Fruit fly (Drosophila melanogaster) whole organism, embryonic: ENCODE results near the gene Trxr1.

ENCODE experiments used
- Adf1 ChIP-seq: fragments of 200-800 bp; sonication (Bioruptor generic); IDR thresholded peaks from 2 replicates; pipeline ENCODE4 v1.3.6; 2022; ENCODE audit warnings: missing biosample characterization, missing genetic modification characterization
- Atf6 ChIP-seq: fragments of 200-800 bp; sonication (Bioruptor generic); IDR thresholded peaks from 2 replicates; pipeline ENCODE4 v1.3.6; 2022; ENCODE audit warnings: missing biosample characterization, missing genetic modification characterization
- B-H2 ChIP-seq: fragments of 200-800 bp; sonication (Bioruptor generic); optimal IDR thresholded peaks from 2 replicates; lab custom pipeline; 2018; ENCODE audit warnings: missing biosample characterization, mild to moderate bottlenecking, missing genetic modification characterization
- C15 ChIP-seq: fragments of 200-800 bp; sonication (Bioruptor generic); IDR thresholded peaks from 3 replicates; pipeline ENCODE4 v1.3.6; 2022; ENCODE audit warnings: missing biosample characterization, missing genetic modification characterization
- CG10321 ChIP-seq: fragments of 200-800 bp; sonication (Bioruptor generic); IDR thresholded peaks from 2 replicates; pipeline ENCODE4 v1.3.6; 2022; ENCODE audit warnings: missing biosample characterization, missing genetic modification characterization
- CG11398 ChIP-seq: fragments of 200-800 bp; sonication (Bioruptor generic); optimal IDR thresholded peaks from 2 replicates; lab custom pipeline; 2016; ENCODE audit warnings: missing biosample characterization, missing genetic modification characterization
- CG11504 ChIP-seq: fragments of 200-800 bp; sonication (Bioruptor generic); optimal IDR thresholded peaks from 3 replicates; lab custom pipeline; 2019; ENCODE audit warnings: missing biosample characterization, mild to moderate bottlenecking, missing genetic modification characterization, moderate library complexity
- CG12769 ChIP-seq: fragments of 200-800 bp; sonication (Bioruptor generic); optimal IDR thresholded peaks from 2 replicates; lab custom pipeline; 2019; ENCODE audit warnings: missing biosample characterization, mild to moderate bottlenecking, missing genetic modification characterization, moderate library complexity
- CG13894 ChIP-seq: fragments of 200-800 bp; sonication (Bioruptor generic); optimal IDR thresholded peaks from 3 replicates; lab custom pipeline; 2018; ENCODE audit warnings: missing biosample characterization, mild to moderate bottlenecking, missing genetic modification characterization, moderate library complexity
- CG14014 ChIP-seq: fragments of 200-800 bp; sonication (Bioruptor generic); IDR thresholded peaks from 2 replicates; pipeline ENCODE4 v1.3.6; 2022; ENCODE audit warnings: missing biosample characterization, missing genetic modification characterization
- CG15514 ChIP-seq: fragments of 200-800 bp; sonication (Bioruptor generic); optimal IDR thresholded peaks from 3 replicates; lab custom pipeline; 2017; ENCODE audit warnings: missing biosample characterization, missing genetic modification characterization, mild to moderate bottlenecking, moderate library complexity, missing genetic modification reagents
- CG16863 ChIP-seq: fragments of 200-800 bp; sonication (Bioruptor generic); optimal IDR thresholded peaks from 3 replicates; lab custom pipeline; 2016; ENCODE audit warnings: missing biosample characterization, missing genetic modification characterization
- CG1832 ChIP-seq: fragments of 200-800 bp; sonication (Bioruptor generic); optimal IDR thresholded peaks from 2 replicates; lab custom pipeline; 2017; ENCODE audit warnings: missing biosample characterization, mild to moderate bottlenecking, missing genetic modification characterization, inconsistent platforms
- CG3163 ChIP-seq: fragments of 200-800 bp; sonication (Bioruptor generic); optimal IDR thresholded peaks from 3 replicates; lab custom pipeline; 2016; ENCODE audit warnings: missing biosample characterization, missing genetic modification characterization
- CG32532 ChIP-seq: fragments of 200-800 bp; sonication (Bioruptor generic); IDR thresholded peaks from 2 replicates; pipeline ENCODE4 v1.3.6; 2022; ENCODE audit warnings: missing biosample characterization, missing genetic modification characterization
- CG32772 ChIP-seq: fragments of 200-800 bp; sonication (Bioruptor generic); IDR thresholded peaks from 2 replicates; pipeline ENCODE4 v1.3.6; 2022; ENCODE audit warnings: missing biosample characterization, missing genetic modification characterization
- CG34422 ChIP-seq: fragments of 200-800 bp; sonication (Bioruptor generic); IDR thresholded peaks from 3 replicates; pipeline ENCODE4 v1.3.6; 2022; ENCODE audit warnings: missing biosample characterization, missing genetic modification characterization
- CG4360 ChIP-seq: fragments of 200-800 bp; sonication (Bioruptor generic); IDR thresholded peaks from 2 replicates; pipeline ENCODE4 v1.3.6; 2022; ENCODE audit warnings: missing biosample characterization, missing genetic modification characterization
- CG5953 ChIP-seq: fragments of 200-800 bp; sonication (Bioruptor generic); IDR thresholded peaks from 2 replicates; pipeline ENCODE4 v1.3.6; 2022; ENCODE audit warnings: missing biosample characterization, missing genetic modification characterization
- CG6272 ChIP-seq: fragments of 200-800 bp; sonication (Bioruptor generic); IDR thresholded peaks from 2 replicates; pipeline ENCODE4 v1.3.6; 2022; ENCODE audit warnings: missing biosample characterization, missing genetic modification characterization
- CG6854 ChIP-seq: fragments of 200-800 bp; sonication (Bioruptor generic); optimal IDR thresholded peaks from 3 replicates; lab custom pipeline; 2017; ENCODE audit warnings: missing biosample characterization, mild to moderate bottlenecking, missing genetic modification characterization
- CG7786 ChIP-seq: fragments of 200-800 bp; sonication (Bioruptor generic); optimal IDR thresholded peaks from 2 replicates; lab custom pipeline; 2016; ENCODE audit warnings: missing biosample characterization, missing genetic modification characterization
- CG7987 ChIP-seq: fragments of 200-800 bp; sonication (Bioruptor generic); optimal IDR thresholded peaks from 2 replicates; lab custom pipeline; 2018; ENCODE audit warnings: missing biosample characterization, mild to moderate bottlenecking, missing genetic modification characterization, moderate library complexity
- CG8944 ChIP-seq: fragments of 200-800 bp; sonication (Bioruptor generic); optimal IDR thresholded peaks from 3 replicates; lab custom pipeline; 2016; ENCODE audit warnings: missing biosample characterization, missing genetic modification characterization
- Deaf1 ChIP-seq: fragments of 200-800 bp; optimal IDR thresholded peaks from 3 replicates; lab custom pipeline; 2019; ENCODE audit warnings: missing biosample characterization, mild to moderate bottlenecking, missing genetic modification characterization, moderate library complexity
- Dip2 ChIP-seq: fragments of 200-800 bp; sonication (Bioruptor generic); IDR thresholded peaks from 2 replicates; pipeline ENCODE4 v1.3.6; 2022; ENCODE audit warnings: missing biosample characterization, missing genetic modification characterization
- E2f2 ChIP-seq: fragments of 200-800 bp; sonication (Bioruptor generic); IDR thresholded peaks from 2 replicates; pipeline ENCODE4 v1.3.6; 2022; ENCODE audit warnings: missing biosample characterization, missing genetic modification characterization
- Fer1 ChIP-seq: fragments of 200-800 bp; sonication (Bioruptor generic); optimal IDR thresholded peaks from 2 replicates; lab custom pipeline; 2017; ENCODE audit warnings: missing biosample characterization, mild to moderate bottlenecking, missing genetic modification characterization
- HmgD ChIP-seq: fragments of 200-800 bp; sonication (Bioruptor generic); optimal IDR thresholded peaks from 3 replicates; lab custom pipeline; 2016; ENCODE audit warnings: missing biosample characterization, missing genetic modification characterization
- MTF-1 ChIP-seq: fragments of 200-800 bp; sonication (Bioruptor generic); optimal IDR thresholded peaks from 2 replicates; lab custom pipeline; 2018; ENCODE audit warnings: missing biosample characterization, mild to moderate bottlenecking, missing genetic modification characterization, borderline replicate concordance
- Opbp ChIP-seq: fragments of 200-800 bp; sonication (Bioruptor generic); IDR thresholded peaks from 3 replicates; pipeline ENCODE4 v1.3.6; 2022; ENCODE audit warnings: missing biosample characterization, missing genetic modification characterization; ENCODE audit not compliant: partially characterized antibody
- Rfx ChIP-seq: fragments of 200-800 bp; sonication (Bioruptor generic); IDR thresholded peaks from 2 replicates; pipeline ENCODE4 v1.3.6; 2022; ENCODE audit warnings: missing biosample characterization, missing genetic modification characterization
- Trl ChIP-seq, 3 experiments: fragments of >200 bp in 2 of 3; fragments of 200-800 bp in 1 of 3; sonication (Bioruptor generic) in 1 of 3; optimal IDR thresholded peaks; 2 replicates in 1 of 3; 3 replicates in 2 of 3; lab custom pipeline; 2016 to 2017; ENCODE audit warnings: missing biosample characterization in 1 of 3, missing genetic modification characterization in 1 of 3
- abd-A ChIP-seq: fragments of 200-800 bp; sonication (Bioruptor generic); optimal IDR thresholded peaks from 3 replicates; lab custom pipeline; 2019; ENCODE audit warnings: missing biosample characterization, mild to moderate bottlenecking, missing genetic modification characterization, moderate library complexity
- bbx ChIP-seq: fragments of 200-800 bp; sonication (Bioruptor generic); IDR thresholded peaks from 2 replicates; pipeline ENCODE4 v1.3.6; 2022; ENCODE audit warnings: missing biosample characterization, missing genetic modification characterization; ENCODE audit not compliant: partially characterized antibody
- bowl ChIP-seq: fragments of 200-800 bp; sonication (Bioruptor generic); IDR thresholded peaks from 2 replicates; pipeline ENCODE4 v1.3.6; 2022; ENCODE audit warnings: missing biosample characterization, missing genetic modification characterization
- ci ChIP-seq: fragments of 200-800 bp; sonication (Bioruptor generic); IDR thresholded peaks from 3 replicates; pipeline ENCODE4 v1.3.6; 2022; ENCODE audit warnings: missing biosample characterization, missing genetic modification characterization
- fru ChIP-seq: fragments of >200 bp; optimal IDR thresholded peaks from 2 replicates; lab custom pipeline; 2017
- ftz-f1 ChIP-seq: fragments of 200-800 bp; sonication (Bioruptor generic); optimal IDR thresholded peaks from 2 replicates; lab custom pipeline; 2016; ENCODE audit warnings: missing biosample characterization, missing genetic modification characterization
- hkb ChIP-seq, 2 experiments: fragments of 200-800 bp in 1 of 2; fragments of >200 bp in 1 of 2; sonication (Bioruptor generic) in 1 of 2; IDR thresholded peaks in 1 of 2; optimal IDR thresholded peaks in 1 of 2; 2 replicates each; pipeline versions ENCODE4 v1.3.6 to Lab custom; 2017 to 2022; ENCODE audit warnings: missing biosample characterization in 1 of 2, missing genetic modification characterization in 1 of 2
- jing ChIP-seq: fragments of 200-800 bp; sonication (Bioruptor generic); optimal IDR thresholded peaks from 2 replicates; lab custom pipeline; 2018; ENCODE audit warnings: missing biosample characterization, mild to moderate bottlenecking, missing genetic modification characterization
- kni ChIP-seq: fragments of 200-800 bp; sonication (Bioruptor generic); optimal IDR thresholded peaks from 3 replicates; lab custom pipeline; 2017; ENCODE audit warnings: mild to moderate bottlenecking, missing biosample characterization, missing genetic modification reagents, missing genetic modification characterization
- mirr ChIP-seq: fragments of 200-800 bp; sonication (Bioruptor generic); optimal IDR thresholded peaks from 3 replicates; lab custom pipeline; 2018; ENCODE audit warnings: missing biosample characterization, mild to moderate bottlenecking, missing genetic modification characterization
- rib ChIP-seq: fragments of 200-800 bp; sonication (Bioruptor generic); IDR thresholded peaks from 2 replicates; pipeline ENCODE4 v1.3.6; 2022; ENCODE audit warnings: missing biosample characterization, missing genetic modification characterization
- sens ChIP-seq: fragments of 200-800 bp; sonication (Bioruptor generic); peaks from one replicate; lab custom pipeline; 2016; ENCODE audit warnings: missing biosample characterization, missing genetic modification characterization
- sr ChIP-seq: fragments of 200-800 bp; sonication (Bioruptor generic); IDR thresholded peaks from 3 replicates; pipeline ENCODE4 v1.3.6; 2022; ENCODE audit warnings: missing biosample characterization, missing genetic modification characterization
- stc ChIP-seq: fragments of 200-800 bp; sonication (Bioruptor generic); IDR thresholded peaks from 2 replicates; pipeline ENCODE4 v1.3.6; 2022; ENCODE audit warnings: missing biosample characterization, missing genetic modification characterization
- vvl ChIP-seq: fragments of 200-800 bp; sonication (Bioruptor generic); IDR thresholded peaks from 2 replicates; pipeline ENCODE4 v1.3.6; 2022; ENCODE audit warnings: missing biosample characterization, missing genetic modification characterization
- zen2 ChIP-seq: fragments of 200-800 bp; sonication (Bioruptor generic); IDR thresholded peaks from 3 replicates; pipeline ENCODE4 v1.3.6; 2022; ENCODE audit warnings: missing biosample characterization, missing genetic modification characterization; ENCODE audit not compliant: partially characterized antibody

Trxr1 gene

dm6 chrX:8193017-8193556 lies 49.2 kb upstream of the Trxr1 start (continued):
- TF ChIP-seq jing (GFP tag; lab: Kevin White, UChicago) (no peak), mirr (GFP tag; lab: Kevin White, UChicago) (peak; percentile 5), stc (GFP tag; lab: Robert Waterston, UW) (no peak), Rfx (peak; percentile 46), CG14014 (GFP tag; lab: Robert Waterston, UW) (0 out of 2 replicates have a peak, but pooled peaks have one; percentile 28), vvl (GFP tag; lab: Robert Waterston, UW) (peak; percentile 51; the same call in 1 of the 2 replicates), CG6854 (GFP tag; lab: Kevin White, UChicago) (peak; percentile 13), CG11398 (GFP tag; lab: Kevin White, UChicago) (no peak), rib (GFP tag; lab: Robert Waterston, UW) (peak; percentile 45; the same call in 1 of the 2 replicates), CG7987 (GFP tag; lab: Kevin White, UChicago) (peak; percentile 34), ci (GFP tag; lab: Robert Waterston, UW) (peak; percentile 73), bbx (peak; percentile 39; the same call in 1 of the 2 replicates), CG1832 (peak; percentile 70), Dip2 (GFP tag; lab: Robert Waterston, UW) (no peak), Adf1 (GFP tag; lab: Robert Waterston, UW) (peak; percentile 88), fru (no peak), CG34422 (GFP tag; lab: Robert Waterston, UW) (peak; percentile 58; the same call in 1 of the 3 replicates), Opbp (GFP tag; lab: Robert Waterston, UW) (peak; percentile 44; the same call in 1 of the 3 replicates), Fer1 (peak; percentile 19), B-H2 (GFP tag; lab: Kevin White, UChicago) (no peak), E2f2 (0 out of 2 replicates have a peak, but pooled peaks have one; percentile 9), bowl (GFP tag; lab: Robert Waterston, UW) (no peak), HmgD (GFP tag; lab: Kevin White, UChicago) (peak; percentile 4), CG10321 (peak; percentile 68; the same call in 1 of the 2 replicates), sens (GFP tag; lab: Kevin White, UChicago) (peak; percentile 71), Trl (optimal IDR thresholded peaks at IDR 0.05; lab: Kevin White, UChicago) (peak; percentile 28 to 58), Trl (GFP tag; optimal IDR thresholded peaks at IDR 0.05; lab: Kevin White, UChicago) (no peak), CG4360 (GFP tag; lab: Robert Waterston, UW) (peak; percentile 67), hkb (optimal IDR thresholded peaks at IDR 0.05; lab: Kevin White, UChicago) (no peak), hkb (GFP tag; IDR thresholded peaks at IDR 0.05; lab: Robert Waterston, UW) (peak; percentile 48; the same call in 1 of the 2 replicates), Deaf1 (tag; lab: Kevin White, UChicago) (peak; percentile 54), C15 (GFP tag; lab: Robert Waterston, UW) (no peak), CG3163 (GFP tag; lab: Kevin White, UChicago) (peak; percentile 90), CG13894 (tag; lab: Kevin White, UChicago) (no peak), CG6272 (GFP tag; lab: Robert Waterston, UW) (0 out of 2 replicates have a peak, but pooled peaks have one; percentile 6), CG7786 (GFP tag; lab: Kevin White, UChicago) (no peak), abd-A (tag; lab: Kevin White, UChicago) (peak; percentile 6), CG8944 (peak; percentile 4), MTF-1 (GFP tag; lab: Kevin White, UChicago) (no peak), CG32532 (GFP tag; lab: Robert Waterston, UW) (0 out of 2 replicates have a peak, but pooled peaks have one; percentile 30), CG12769 (peak; percentile 6), zen2 (GFP tag; lab: Robert Waterston, UW) (peak; percentile 28; the same call in 1 of the 3 replicates), ftz-f1 (GFP tag; lab: Kevin White, UChicago) (peak; percentile 63), sr (GFP tag; lab: Robert Waterston, UW) (peak; percentile 80), CG5953 (GFP tag; lab: Robert Waterston, UW) (peak; percentile 57; the same call in 1 of the 2 replicates), CG32772 (GFP tag; lab: Robert Waterston, UW) (0 out of 2 replicates have a peak, but pooled peaks have one; percentile 29), kni (peak; percentile 69), CG16863 (no peak), CG11504 (tag; lab: Kevin White, UChicago) (peak; percentile 11), CG15514 (GFP tag; lab: Kevin White, UChicago) (peak; percentile 52), Atf6 (GFP tag; lab: Robert Waterston, UW) (0 out of 2 replicates have a peak, but pooled peaks have one; percentile 23)
